Worm (Caenorhabditis elegans) whole organism, early embryonic: Measurements from ENCODE around the gene srv-13.

Source experiments
- B0310.2 ChIP-seq: sonication (generic microtip); optimal IDR thresholded peaks from 2 replicates; lab custom pipeline; 2016; ENCODE audit warnings: mild to moderate bottlenecking, missing genetic modification characterization, missing compliant biosample characterization
- F13C5.2 ChIP-seq: sonication (generic microtip); optimal IDR thresholded peaks from 2 replicates; lab custom pipeline; 2017; ENCODE audit warnings: mild to moderate bottlenecking, missing genetic modification characterization, inconsistent platforms, missing compliant biosample characterization
- aly-1 ChIP-seq: sonication (generic microtip); optimal IDR thresholded peaks from 2 replicates; lab custom pipeline; 2016; ENCODE audit warnings: missing genetic modification characterization, missing compliant biosample characterization
- ama-1 ChIP-seq: fragments of 150-350 bp; optimal IDR thresholded peaks from 2 replicates; lab custom pipeline; 2014
- ceh-13 ChIP-seq: fragments of 200-800 bp; sonication (Bioruptor generic); optimal IDR thresholded peaks from 2 replicates; lab custom pipeline; 2018; ENCODE audit warnings: mild to moderate bottlenecking, missing genetic modification characterization, missing compliant biosample characterization
- ceh-36 ChIP-seq: sonication (generic microtip); optimal IDR thresholded peaks from 2 replicates; lab custom pipeline; 2016; ENCODE audit warnings: missing genetic modification characterization, inconsistent platforms, missing compliant biosample characterization
- ets-7 ChIP-seq: sonication (generic microtip); optimal IDR thresholded peaks from 2 replicates; lab custom pipeline; 2016; ENCODE audit warnings: missing genotype, missing genetic modification characterization, missing compliant biosample characterization
- flt-1 ChIP-seq: fragments of 200-800 bp; sonication (Bioruptor generic); IDR thresholded peaks from 2 replicates; pipeline ENCODE4 v1.3.6; 2022; ENCODE audit warnings: missing genetic modification characterization, missing compliant biosample characterization
- hmbx-1 ChIP-seq: sonication (generic microtip); optimal IDR thresholded peaks from 2 replicates; lab custom pipeline; 2016; ENCODE audit warnings: mild to moderate bottlenecking, missing genetic modification characterization, missing compliant biosample characterization
- hmg-4 ChIP-seq: fragments of 200-800 bp; sonication (Bioruptor generic); optimal IDR thresholded peaks from 2 replicates; lab custom pipeline; 2018; ENCODE audit warnings: mild to moderate bottlenecking, missing genetic modification characterization, missing compliant biosample characterization
- hnd-1 ChIP-seq: sonication (generic microtip); optimal IDR thresholded peaks from 2 replicates; lab custom pipeline; 2016; ENCODE audit warnings: missing genetic modification characterization, missing compliant biosample characterization
- pes-1 ChIP-seq: fragments of 200-800 bp; sonication (Bioruptor generic); IDR thresholded peaks from 2 replicates; pipeline ENCODE4 v1.3.6; 2022; ENCODE audit warnings: missing genetic modification reagents, missing genetic modification characterization, missing compliant biosample characterization
- scrt-1 ChIP-seq: fragments of 200-800 bp; sonication (Bioruptor generic); IDR thresholded peaks from 2 replicates; pipeline ENCODE4 v1.3.6; 2022; ENCODE audit warnings: missing genetic modification characterization, missing compliant biosample characterization
- sea-1 ChIP-seq: fragments of 200-800 bp; sonication (Bioruptor generic); conservative IDR thresholded peaks from 2 replicates; pipeline ENCODE4 v1.3.6; 2022; ENCODE audit warnings: missing genetic modification characterization, missing compliant biosample characterization
- tbx-11 ChIP-seq: fragments of 200-800 bp; sonication (Bioruptor generic); IDR thresholded peaks from 2 replicates; pipeline ENCODE4 v1.3.6; 2022; ENCODE audit warnings: missing genetic modification characterization, missing compliant biosample characterization
- tbx-37 ChIP-seq: fragments of 200-800 bp; sonication (Bioruptor generic); conservative IDR thresholded peaks from 2 replicates; pipeline ENCODE4 v1.3.6; 2022; ENCODE audit warnings: missing genetic modification reagents, missing genetic modification characterization, missing compliant biosample characterization
- tra-4 ChIP-seq: sonication (generic microtip); optimal IDR thresholded peaks from 2 replicates; lab custom pipeline; 2017; ENCODE audit warnings: missing genetic modification characterization, missing compliant biosample characterization

srv-13 gene

ce11 chrIV:6372993-6373392 lies 32.0 kb upstream of the srv-13 start, which contains the start of gene smg-3:
Gene smg-3, minus strand, starts transcription at chrIV:6373093.
- no peak for TF ChIP-seq ama-1 (lab: Kevin White, UChicago)
- TF ChIP-seq tbx-37 (GFP tag; lab: Robert Waterston, UW), result no peak
- no peak for TF ChIP-seq hmg-4
- TF ChIP-seq ceh-13 (GFP tag; lab: Kevin White, UChicago), result no peak
- TF ChIP-seq B0310.2, result no peak
- TF ChIP-seq flt-1 (GFP tag; lab: Robert Waterston, UW), result no peak
- no peak for TF ChIP-seq sea-1
- TF ChIP-seq hmbx-1 (tag; lab: Kevin White, UChicago), result no peak
- TF ChIP-seq ceh-36 (tag; lab: Kevin White, UChicago), result no peak
- no peak for TF ChIP-seq tbx-11 (GFP tag; lab: Robert Waterston, UW)
- no peak for TF ChIP-seq F13C5.2 (tag; lab: Kevin White, UChicago)
- no peak for TF ChIP-seq aly-1 (tag; lab: Kevin White, UChicago)
- TF ChIP-seq pes-1, result no peak
- TF ChIP-seq scrt-1, result no peak
- no peak for TF ChIP-seq ets-7 (tag; lab: Kevin White, UChicago)
- no peak for TF ChIP-seq tra-4 (tag; lab: Kevin White, UChicago)
- no peak for TF ChIP-seq hnd-1

- TF ChIP-seq hmg-4 (no peak), scrt-1 (no peak), sea-1 (no peak), tbx-11 (GFP tag; lab: Robert Waterston, UW) (no peak), ceh-36 (tag; lab: Kevin White, UChicago) (no peak), ets-7 (tag; lab: Kevin White, UChicago) (no peak), hmbx-1 (tag; lab: Kevin White, UChicago) (no peak)
These were observed 31.2 kb upstream of the srv-13 start for ce11 chrIV:6373721-6374120.

DNA sequence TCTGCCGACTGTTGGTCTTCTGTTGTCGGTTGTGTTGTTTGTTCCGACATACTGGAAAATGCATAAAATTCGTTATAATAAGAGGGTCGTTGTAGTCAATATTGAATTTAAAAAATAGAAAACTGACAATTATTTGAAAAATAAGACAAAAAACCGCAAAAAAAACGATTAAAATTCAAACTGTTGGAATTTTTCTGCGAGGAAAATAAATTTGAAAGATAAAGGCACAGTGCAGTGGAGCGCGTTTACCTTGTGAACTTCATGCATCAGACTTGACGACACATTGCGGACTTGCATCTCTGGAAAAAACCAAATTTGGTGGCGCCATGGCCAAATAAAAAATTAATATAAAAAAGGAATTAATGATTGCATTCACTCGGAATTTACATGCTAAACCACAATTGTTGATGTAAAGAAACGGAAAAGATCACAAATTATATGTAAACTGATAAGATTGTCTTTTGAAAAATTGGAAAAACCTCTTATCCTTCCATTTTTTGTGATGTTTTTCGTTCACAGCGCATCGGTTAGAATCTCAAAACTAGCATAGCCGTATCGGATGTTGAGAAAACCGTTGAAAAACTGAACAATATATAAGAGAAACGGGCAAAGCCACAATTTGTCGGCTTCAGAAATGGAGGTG lies 28.4 kb upstream of the srv-13 start, which contains the start of the genes hrpf-2 and bli-6:
Gene hrpf-2, minus strand, starts transcription at position 51 of the 643 bp plus-strand sequence.
Gene bli-6, plus strand, starts transcription at position 593 of the 643 bp plus-strand sequence.
- TF ChIP-seq tbx-37 (GFP tag; lab: Robert Waterston, UW), result no peak
- TF ChIP-seq ceh-13 (GFP tag; lab: Kevin White, UChicago), result no peak
- no peak for TF ChIP-seq flt-1 (GFP tag; lab: Robert Waterston, UW)
- no peak for TF ChIP-seq sea-1
- TF ChIP-seq B0310.2, result no peak
- peak; percentile 55 for TF ChIP-seq F13C5.2 (tag; lab: Kevin White, UChicago)
- TF ChIP-seq ceh-36 (tag; lab: Kevin White, UChicago), result no peak

DNA sequence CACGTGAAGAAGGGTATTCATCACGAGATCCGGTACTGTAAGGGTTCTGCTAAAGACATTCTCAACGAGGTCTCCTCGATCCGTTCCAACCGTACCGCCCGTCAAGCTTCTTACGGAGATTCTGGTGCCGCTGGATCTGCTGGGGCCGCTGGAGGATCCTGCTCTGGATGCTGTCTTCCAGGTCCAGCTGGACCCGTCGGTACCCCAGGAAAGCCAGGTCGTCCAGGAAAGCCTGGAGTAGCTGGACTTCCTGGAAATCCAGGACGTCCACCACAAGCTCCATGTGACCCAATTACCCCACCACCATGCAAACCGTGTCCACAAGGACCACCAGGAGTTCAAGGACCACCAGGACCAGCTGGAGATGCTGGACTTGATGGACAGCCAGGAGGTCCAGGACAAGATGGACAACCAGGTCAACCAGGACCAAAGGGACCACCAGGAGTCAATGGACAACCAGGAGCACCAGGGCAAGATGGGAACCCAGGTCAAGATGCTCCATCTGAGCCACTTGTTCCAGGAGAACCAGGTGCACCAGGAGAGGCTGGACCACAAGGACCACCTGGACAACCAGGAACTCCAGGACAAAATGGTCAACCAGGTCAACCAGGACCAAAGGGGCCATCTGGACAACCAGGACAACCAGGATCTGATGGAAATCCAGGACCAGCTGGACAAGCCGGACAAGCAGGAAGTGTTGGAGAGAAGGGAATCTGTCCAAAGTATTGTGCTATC lies 27.5 kb upstream of the srv-13 start:
- TF ChIP-seq aly-1 (tag; lab: Kevin White, UChicago) (no peak), B0310.2 (no peak), sea-1 (no peak), F13C5.2 (tag; lab: Kevin White, UChicago) (no peak), tbx-11 (GFP tag; lab: Robert Waterston, UW) (no peak), tbx-37 (GFP tag; lab: Robert Waterston, UW) (no peak), tra-4 (tag; lab: Kevin White, UChicago) (no peak), scrt-1 (no peak), ceh-36 (tag; lab: Kevin White, UChicago) (no peak), hnd-1 (no peak), ets-7 (tag; lab: Kevin White, UChicago) (no peak), pes-1 (no peak), hmg-4 (no peak), ama-1 (lab: Kevin White, UChicago) (no peak), hmbx-1 (tag; lab: Kevin White, UChicago) (no peak), ceh-13 (GFP tag; lab: Kevin White, UChicago) (no peak), flt-1 (GFP tag; lab: Robert Waterston, UW) (no peak)

DNA sequence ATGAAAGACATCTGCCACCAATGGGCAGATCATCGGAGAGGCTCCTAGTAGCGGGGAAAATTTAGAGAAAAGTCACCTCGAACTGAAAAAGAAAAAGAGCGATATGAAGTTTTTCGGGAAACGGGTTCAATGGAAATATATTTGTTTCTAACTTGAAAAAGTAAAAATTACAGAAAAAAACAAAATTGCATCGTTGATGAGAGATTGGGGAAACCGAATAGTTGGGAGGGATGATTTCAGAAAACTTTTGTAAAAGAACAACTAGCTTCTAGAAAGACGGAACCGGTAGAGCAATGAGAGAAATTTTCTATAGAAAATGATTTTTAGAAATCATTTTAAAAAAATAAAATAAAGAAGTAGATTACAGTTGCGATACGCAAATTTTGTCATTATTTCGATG lies 26.6 kb upstream of the srv-13 start:
- TF ChIP-seq ets-7 (tag; lab: Kevin White, UChicago) (no peak), tbx-37 (GFP tag; lab: Robert Waterston, UW) (no peak), hmg-4 (no peak), tra-4 (tag; lab: Kevin White, UChicago) (no peak), B0310.2 (no peak), hmbx-1 (tag; lab: Kevin White, UChicago) (no peak), flt-1 (GFP tag; lab: Robert Waterston, UW) (no peak), tbx-11 (GFP tag; lab: Robert Waterston, UW) (no peak), ceh-36 (tag; lab: Kevin White, UChicago) (no peak), F13C5.2 (tag; lab: Kevin White, UChicago) (no peak), aly-1 (tag; lab: Kevin White, UChicago) (no peak), sea-1 (no peak), scrt-1 (no peak), pes-1 (no peak), hnd-1 (no peak), ama-1 (lab: Kevin White, UChicago) (no peak), ceh-13 (GFP tag; lab: Kevin White, UChicago) (no peak)

- TF ChIP-seq ceh-13 (GFP tag; lab: Kevin White, UChicago) (no peak), tra-4 (tag; lab: Kevin White, UChicago) (no peak), hmbx-1 (tag; lab: Kevin White, UChicago) (no peak), aly-1 (tag; lab: Kevin White, UChicago) (no peak)
These were observed 21.0 kb upstream of the srv-13 start, which contains the start of gene shl-1 for ce11 chrIV:6383970-6384369. Gene shl-1, minus strand, starts transcription at chrIV:6384070.

ce11 chrIV:6385010-6385409 lies 20.0 kb upstream of the srv-13 start:
- TF ChIP-seq hmbx-1 (tag; lab: Kevin White, UChicago), result no peak
- no peak for TF ChIP-seq ama-1 (lab: Kevin White, UChicago)
- no peak for TF ChIP-seq aly-1 (tag; lab: Kevin White, UChicago)
- TF ChIP-seq hmg-4, result no peak
- no peak for TF ChIP-seq tbx-11 (GFP tag; lab: Robert Waterston, UW)
- no peak for TF ChIP-seq sea-1
- no peak for TF ChIP-seq tra-4 (tag; lab: Kevin White, UChicago)
